Worm (Caenorhabditis elegans) whole organism, L1 larva: ENCODE measurements around the gene sir-2.2.

Source experiments
- aly-2 ChIP-seq: fragments of 150-350 bp; optimal IDR thresholded peaks from 2 replicates; lab custom pipeline; 2014; ENCODE audit warnings: missing biosample characterization, missing genetic modification characterization
- nhr-11 ChIP-seq: fragments of 150-350 bp; optimal IDR thresholded peaks from 2 replicates; lab custom pipeline; 2014; ENCODE audit warnings: missing biosample characterization, missing genetic modification characterization
- nhr-12 ChIP-seq: sonication (generic microtip); optimal IDR thresholded peaks from 2 replicates; lab custom pipeline; 2017; ENCODE audit warnings: missing biosample characterization, missing genetic modification characterization
- nhr-237 ChIP-seq: fragments of 150-350 bp; optimal IDR thresholded peaks from 2 replicates; lab custom pipeline; 2014; ENCODE audit warnings: missing biosample characterization, missing genetic modification characterization
- nhr-77 ChIP-seq: fragments of 150-350 bp; optimal IDR thresholded peaks from 2 replicates; lab custom pipeline; 2014; ENCODE audit warnings: missing biosample characterization, missing genetic modification characterization
- rnt-1 ChIP-seq: sonication (generic microtip); optimal IDR thresholded peaks from 2 replicates; lab custom pipeline; 2016; ENCODE audit warnings: mild to moderate bottlenecking, missing genetic modification characterization, moderate library complexity, missing compliant biosample characterization
- snpc-4 ChIP-seq: fragments of 150-350 bp; optimal IDR thresholded peaks from 2 replicates; lab custom pipeline; 2014; ENCODE audit warnings: missing biosample characterization, missing genetic modification characterization
- unc-62 ChIP-seq: fragments of 150-350 bp; optimal IDR thresholded peaks from 2 replicates; lab custom pipeline; 2014; ENCODE audit warnings: missing biosample characterization, missing genetic modification reagents, missing genetic modification characterization

- TF ChIP-seq nhr-77, result no peak
- TF ChIP-seq rnt-1 (tag; lab: Kevin White, UChicago), result no peak
- no peak for TF ChIP-seq aly-2 (tag; lab: Kevin White, UChicago)
- TF ChIP-seq nhr-12, result no peak
- no peak for TF ChIP-seq nhr-237 (tag; lab: Kevin White, UChicago)
- no peak for TF ChIP-seq unc-62 (GFP tag; lab: Kevin White, UChicago)
- TF ChIP-seq snpc-4, result no peak
- no peak for TF ChIP-seq nhr-11 (tag; lab: Kevin White, UChicago)
Measured at ce11 chrX:13359800-13360199, 31.9 kb downstream of the sir-2.2 start.
